Fruit fly (Drosophila melanogaster) whole organism, embryonic: ENCODE results near the gene CG17819.

Experiments
- ATbp ChIP-seq: fragments of 200-800 bp; sonication (Bioruptor generic); optimal IDR thresholded peaks from 2 replicates; lab custom pipeline; 2017; ENCODE audit warnings: missing biosample characterization, mild to moderate bottlenecking, missing genetic modification characterization, missing genetic modification reagents
- Asciz ChIP-seq: fragments of 200-800 bp; sonication (Bioruptor generic); optimal IDR thresholded peaks from 2 replicates; lab custom pipeline; 2017; ENCODE audit warnings: missing biosample characterization, mild to moderate bottlenecking, missing genetic modification characterization, missing genetic modification reagents
- BtbVII ChIP-seq: fragments of 200-800 bp; sonication (Bioruptor generic); optimal IDR thresholded peaks from 3 replicates; lab custom pipeline; 2017; ENCODE audit warnings: missing biosample characterization, mild to moderate bottlenecking, missing genetic modification characterization
- CG10147 ChIP-seq: fragments of 200-800 bp; sonication (Bioruptor generic); optimal IDR thresholded peaks from 2 replicates; lab custom pipeline; 2019; ENCODE audit warnings: missing biosample characterization, mild to moderate bottlenecking, missing genetic modification characterization, moderate library complexity
- CG10209 ChIP-seq: fragments of 200-800 bp; sonication (Bioruptor generic); optimal IDR thresholded peaks from 3 replicates; lab custom pipeline; 2017; ENCODE audit warnings: missing biosample characterization, mild to moderate bottlenecking, missing genetic modification characterization, missing genetic modification reagents
- CG1024 ChIP-seq: fragments of 200-800 bp; sonication (Bioruptor generic); IDR thresholded peaks from 2 replicates; pipeline ENCODE4 v1.3.6; 2022; ENCODE audit warnings: missing biosample characterization, missing genetic modification characterization
- CG11093 ChIP-seq: fragments of 200-800 bp; sonication (Bioruptor generic); IDR thresholded peaks from 3 replicates; pipeline ENCODE4 v1.3.6; 2022; ENCODE audit warnings: missing biosample characterization, missing genetic modification characterization
- CG11456 ChIP-seq: fragments of 200-800 bp; sonication (Bioruptor generic); IDR thresholded peaks from 3 replicates; pipeline ENCODE4 v1.3.6; 2022; ENCODE audit warnings: missing biosample characterization, missing genetic modification characterization
- CG13624 ChIP-seq: fragments of 200-800 bp; sonication (Bioruptor generic); optimal IDR thresholded peaks from 2 replicates; lab custom pipeline; 2016; ENCODE audit warnings: missing biosample characterization, missing genetic modification characterization
- CG15479 ChIP-seq: fragments of 200-800 bp; sonication (Bioruptor generic); optimal IDR thresholded peaks from 3 replicates; lab custom pipeline; 2019; ENCODE audit warnings: missing biosample characterization, mild to moderate bottlenecking, missing genetic modification characterization, moderate library complexity
- CG1603 ChIP-seq: fragments of 200-800 bp; sonication (Bioruptor generic); optimal IDR thresholded peaks from 2 replicates; lab custom pipeline; 2019; ENCODE audit warnings: missing biosample characterization, mild to moderate bottlenecking, missing genetic modification characterization, moderate library complexity
- CG16779 ChIP-seq: fragments of 200-800 bp; sonication (Bioruptor generic); IDR thresholded peaks from 2 replicates; pipeline ENCODE4 v1.3.6; 2022; ENCODE audit warnings: missing biosample characterization, missing genetic modification characterization
- CG17568 ChIP-seq: fragments of 200-800 bp; sonication (Bioruptor generic); optimal IDR thresholded peaks from 2 replicates; lab custom pipeline; 2018; ENCODE audit warnings: missing biosample characterization, mild to moderate bottlenecking, missing genetic modification characterization, moderate library complexity
- CG1792 ChIP-seq: fragments of 200-800 bp; sonication (Bioruptor generic); optimal IDR thresholded peaks from 2 replicates; lab custom pipeline; 2016; ENCODE audit warnings: missing biosample characterization, missing genetic modification characterization
- CG1832 ChIP-seq: fragments of 200-800 bp; sonication (Bioruptor generic); optimal IDR thresholded peaks from 2 replicates; lab custom pipeline; 2017; ENCODE audit warnings: missing biosample characterization, mild to moderate bottlenecking, missing genetic modification characterization, inconsistent platforms
- CG2199 ChIP-seq: fragments of 200-800 bp; sonication (Bioruptor generic); IDR thresholded peaks from 3 replicates; pipeline ENCODE4 v1.3.6; 2022; ENCODE audit warnings: missing biosample characterization, missing genetic modification characterization
- CG30020 ChIP-seq: fragments of 200-800 bp; optimal IDR thresholded peaks from 2 replicates; lab custom pipeline; 2019; ENCODE audit warnings: missing biosample characterization, mild to moderate bottlenecking, missing genetic modification characterization, moderate library complexity
- CG31224 ChIP-seq: fragments of 200-800 bp; sonication (Bioruptor generic); IDR thresholded peaks from 2 replicates; pipeline ENCODE4 v1.3.6; 2022; ENCODE audit warnings: missing biosample characterization, missing genetic modification characterization
- CG33213 ChIP-seq: fragments of 200-800 bp; sonication (Bioruptor generic); optimal IDR thresholded peaks from 3 replicates; lab custom pipeline; 2016; ENCODE audit warnings: missing biosample characterization, missing genetic modification characterization
- CG3995 ChIP-seq: fragments of 200-800 bp; sonication (Bioruptor generic); optimal IDR thresholded peaks from 3 replicates; lab custom pipeline; 2016; ENCODE audit warnings: missing biosample characterization, missing genetic modification characterization
- CG4328 ChIP-seq: fragments of 200-800 bp; sonication (Bioruptor generic); optimal IDR thresholded peaks from 3 replicates; lab custom pipeline; 2017; ENCODE audit warnings: missing biosample characterization, missing genetic modification reagents, missing genetic modification characterization
- CG4854 ChIP-seq: fragments of 200-800 bp; sonication (Bioruptor generic); optimal IDR thresholded peaks from 2 replicates; lab custom pipeline; 2016; ENCODE audit warnings: missing biosample characterization, missing genetic modification characterization, inconsistent platforms
- CG5245 ChIP-seq: fragments of 200-800 bp; sonication (Bioruptor generic); optimal IDR thresholded peaks from 3 replicates; lab custom pipeline; 2016; ENCODE audit warnings: missing biosample characterization, missing genetic modification characterization
- Dfd ChIP-seq, 2 experiments: fragments of >200 bp; optimal IDR thresholded peaks; 2 replicates each; lab custom pipeline; 2017; ENCODE audit warnings: missing biosample characterization in 2 of 2, missing genetic modification characterization in 2 of 2
- Fer1 ChIP-seq: fragments of 200-800 bp; sonication (Bioruptor generic); optimal IDR thresholded peaks from 2 replicates; lab custom pipeline; 2017; ENCODE audit warnings: missing biosample characterization, mild to moderate bottlenecking, missing genetic modification characterization
- Gsc ChIP-seq: fragments of 200-800 bp; sonication (Bioruptor generic); IDR thresholded peaks from 2 replicates; pipeline ENCODE4 v1.3.6; 2022; ENCODE audit warnings: missing biosample characterization, missing genetic modification characterization
- Hey ChIP-seq: fragments of 200-800 bp; sonication (Bioruptor generic); optimal IDR thresholded peaks from 3 replicates; lab custom pipeline; 2018; ENCODE audit warnings: missing biosample characterization, mild to moderate bottlenecking, missing genetic modification characterization
- Myb ChIP-seq: fragments of 200-800 bp; sonication (Bioruptor generic); optimal IDR thresholded peaks from 2 replicates; lab custom pipeline; 2016; ENCODE audit warnings: missing biosample characterization, missing genetic modification characterization
- NfI ChIP-seq: fragments of 200-800 bp; sonication (Bioruptor generic); optimal IDR thresholded peaks from 3 replicates; lab custom pipeline; 2018; ENCODE audit warnings: missing biosample characterization, mild to moderate bottlenecking, missing genetic modification characterization, moderate library complexity
- Taf1 ChIP-seq: fragments of 200-800 bp; sonication (Bioruptor generic); IDR thresholded peaks from 2 replicates; pipeline ENCODE4 v1.3.6; 2022; ENCODE audit warnings: missing biosample characterization, missing genetic modification characterization
- Tbp ChIP-seq: fragments of >200 bp; optimal IDR thresholded peaks from 2 replicates; lab custom pipeline; 2018; ENCODE audit warnings: missing biosample characterization, missing genetic modification characterization
- az2 ChIP-seq: fragments of 200-800 bp; sonication (Bioruptor generic); optimal IDR thresholded peaks from 3 replicates; lab custom pipeline; 2016; ENCODE audit warnings: missing biosample characterization, missing genetic modification characterization
- chm ChIP-seq: fragments of 200-800 bp; sonication (Bioruptor generic); IDR thresholded peaks from 2 replicates; pipeline ENCODE4 v1.3.6; 2022; ENCODE audit warnings: missing biosample characterization, missing genetic modification characterization
- crol ChIP-seq: fragments of 200-800 bp; sonication (Bioruptor generic); IDR thresholded peaks from 2 replicates; pipeline ENCODE4 v1.3.6; 2022; ENCODE audit warnings: missing biosample characterization, missing genetic modification characterization
- danr ChIP-seq: fragments of 200-800 bp; sonication (Bioruptor generic); IDR thresholded peaks from 2 replicates; pipeline ENCODE4 v1.3.6; 2022; ENCODE audit warnings: missing biosample characterization, missing genetic modification characterization
- dysf ChIP-seq: fragments of 200-800 bp; sonication (Bioruptor generic); IDR thresholded peaks from 3 replicates; pipeline ENCODE4 v1.3.6; 2022; ENCODE audit warnings: missing biosample characterization, missing genetic modification characterization
- fd3F ChIP-seq: fragments of 200-800 bp; sonication (Bioruptor generic); optimal IDR thresholded peaks from 2 replicates; lab custom pipeline; 2018; ENCODE audit warnings: missing biosample characterization, mild to moderate bottlenecking, missing genetic modification characterization, moderate library complexity
- fd64A ChIP-seq: fragments of 200-800 bp; sonication (Bioruptor generic); optimal IDR thresholded peaks from 3 replicates; lab custom pipeline; 2018; ENCODE audit warnings: missing biosample characterization, mild to moderate bottlenecking, missing genetic modification characterization
- ftz-f1 ChIP-seq: fragments of 200-800 bp; sonication (Bioruptor generic); optimal IDR thresholded peaks from 2 replicates; lab custom pipeline; 2016; ENCODE audit warnings: missing biosample characterization, missing genetic modification characterization
- kah ChIP-seq: fragments of 200-800 bp; sonication (Bioruptor generic); optimal IDR thresholded peaks from 2 replicates; lab custom pipeline; 2018; ENCODE audit warnings: missing biosample characterization, mild to moderate bottlenecking, missing genetic modification characterization
- nom ChIP-seq: fragments of 200-800 bp; sonication (Bioruptor generic); optimal IDR thresholded peaks from 2 replicates; lab custom pipeline; 2017; ENCODE audit warnings: missing biosample characterization, missing genetic modification characterization, mild to moderate bottlenecking, moderate library complexity, missing genetic modification reagents
- oc ChIP-seq: fragments of 200-800 bp; sonication (Bioruptor generic); optimal IDR thresholded peaks from 2 replicates; lab custom pipeline; 2018; ENCODE audit warnings: missing biosample characterization, mild to moderate bottlenecking, missing genetic modification characterization, moderate library complexity
- phol ChIP-seq: fragments of 200-800 bp; sonication (Bioruptor generic); optimal IDR thresholded peaks from 3 replicates; lab custom pipeline; 2018; ENCODE audit warnings: missing biosample characterization, mild to moderate bottlenecking, missing genetic modification characterization, moderate library complexity
- rib ChIP-seq: fragments of 200-800 bp; sonication (Bioruptor generic); IDR thresholded peaks from 2 replicates; pipeline ENCODE4 v1.3.6; 2022; ENCODE audit warnings: missing biosample characterization, missing genetic modification characterization
- scrt ChIP-seq: fragments of 200-800 bp; sonication (Bioruptor generic); optimal IDR thresholded peaks from 2 replicates; lab custom pipeline; 2018; ENCODE audit warnings: missing biosample characterization, mild to moderate bottlenecking, missing genetic modification characterization, moderate library complexity
- sens-2 ChIP-seq: fragments of 200-800 bp; sonication (Bioruptor generic); IDR thresholded peaks from 2 replicates; pipeline ENCODE4 v1.3.6; 2022; ENCODE audit warnings: missing biosample characterization, missing genetic modification characterization
- sob ChIP-seq: fragments of 200-800 bp; sonication (Bioruptor generic); IDR thresholded peaks from 2 replicates; pipeline ENCODE4 v1.3.6; 2022; ENCODE audit warnings: missing biosample characterization, missing genetic modification characterization
- tin ChIP-seq: fragments of 200-800 bp; sonication (Bioruptor generic); optimal IDR thresholded peaks from 3 replicates; lab custom pipeline; 2016; ENCODE audit warnings: missing biosample characterization, missing genetic modification characterization
- zen2 ChIP-seq: fragments of 200-800 bp; sonication (Bioruptor generic); IDR thresholded peaks from 3 replicates; pipeline ENCODE4 v1.3.6; 2022; ENCODE audit warnings: missing biosample characterization, missing genetic modification characterization; ENCODE audit not compliant: partially characterized antibody

The CG17819 gene

DNA sequence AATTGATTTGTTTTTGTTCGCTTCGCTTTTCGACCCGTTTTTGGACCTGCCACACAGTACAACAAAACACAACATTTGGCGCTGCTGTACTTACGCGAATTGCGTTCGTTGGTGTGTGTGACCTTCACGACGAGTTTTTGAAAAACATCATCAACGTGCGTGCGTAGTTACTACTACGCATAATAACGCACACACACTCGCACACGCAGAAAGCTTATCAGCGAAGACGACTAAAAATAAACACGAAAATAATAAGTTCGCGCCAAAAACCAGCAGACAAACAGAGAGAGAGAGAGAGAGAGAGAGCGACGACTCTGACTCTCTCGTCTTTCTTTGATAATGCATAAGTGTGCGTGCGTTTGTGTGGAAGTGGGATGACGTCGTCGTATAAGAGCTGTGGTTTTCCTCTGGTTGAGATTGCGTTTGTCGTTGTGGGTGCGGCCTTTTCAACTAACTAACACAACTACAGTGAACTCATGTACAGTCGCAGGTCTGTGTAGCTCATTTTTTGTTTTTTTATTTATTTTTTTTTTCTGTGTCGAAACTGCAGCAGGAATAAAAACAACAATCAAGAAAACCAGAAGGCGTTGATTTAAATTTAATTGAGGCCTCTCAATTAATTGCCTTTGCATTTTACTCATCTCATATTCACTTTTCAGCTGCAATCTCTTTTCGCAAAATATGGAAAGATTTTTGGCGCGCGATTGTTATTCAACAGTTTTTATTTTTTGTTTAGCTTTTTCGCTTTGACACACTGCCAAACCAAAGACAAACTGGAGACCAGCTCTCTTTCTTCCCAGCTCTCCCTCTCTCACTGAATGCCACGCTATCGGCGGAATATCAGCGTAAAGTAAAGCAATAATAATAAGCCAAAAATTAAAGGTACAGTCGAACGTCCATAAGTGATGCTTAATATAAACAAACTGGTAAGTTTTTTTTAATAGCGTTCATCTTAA is 31.5 kb downstream of the CG17819 start (continued):
- no peak for TF ChIP-seq CG11093
- peak; percentile 73; the same call in 1 of the 3 replicates for TF ChIP-seq zen2
- TF ChIP-seq CG10209 (GFP tag; lab: Kevin White, UChicago): no peak
- TF ChIP-seq CG10147 (GFP tag; lab: Kevin White, UChicago): no peak
- TF ChIP-seq CG33213: no peak
- TF ChIP-seq Asciz: no peak
- TF ChIP-seq oc (tag; lab: Kevin White, UChicago): no peak
- TF ChIP-seq CG30020: no peak
- TF ChIP-seq chm: peak; percentile 45
- 0 out of 2 replicates have a peak, but pooled peaks have one; percentile 56 for TF ChIP-seq sens-2 (GFP tag; lab: Robert Waterston, UW)
- TF ChIP-seq CG31224 (GFP tag; lab: Robert Waterston, UW): no peak
- peak; percentile 89 for TF ChIP-seq CG13624 (GFP tag; lab: Kevin White, UChicago)
- no peak for TF ChIP-seq CG17568 (GFP tag; lab: Kevin White, UChicago)
- peak; percentile 50 for TF ChIP-seq ATbp (GFP tag; lab: Kevin White, UChicago)
- TF ChIP-seq CG15479 (GFP tag; lab: Kevin White, UChicago): no peak
- peak; percentile 66 for TF ChIP-seq CG1832 (GFP tag; lab: Kevin White, UChicago)
- no peak for TF ChIP-seq kah (GFP tag; lab: Kevin White, UChicago)
- peak; percentile 79; the same call in 1 of the 2 replicates for TF ChIP-seq rib (GFP tag; lab: Robert Waterston, UW)
- TF ChIP-seq CG1792 (GFP tag; lab: Kevin White, UChicago): no peak
- peak; percentile 89 for TF ChIP-seq nom (GFP tag; lab: Kevin White, UChicago)
- TF ChIP-seq scrt: peak; percentile 19
- no peak for TF ChIP-seq danr (GFP tag; lab: Robert Waterston, UW)
- TF ChIP-seq dysf (GFP tag; lab: Robert Waterston, UW): no peak
- no peak for TF ChIP-seq fd3F (GFP tag; lab: Kevin White, UChicago)
- TF ChIP-seq fd64A: no peak
- no peak for TF ChIP-seq CG4854
- peak; percentile 53 for TF ChIP-seq Hey
- TF ChIP-seq CG5245 (GFP tag; lab: Kevin White, UChicago): no peak
- no peak for TF ChIP-seq crol
- TF ChIP-seq CG2199 (GFP tag; lab: Robert Waterston, UW): peak; percentile 79; the same call in 2 of the 3 replicates
- TF ChIP-seq NfI (GFP tag; lab: Kevin White, UChicago): no peak
- TF ChIP-seq CG1024 (GFP tag; lab: Robert Waterston, UW): 0 out of 2 replicates have a peak, but pooled peaks have one; percentile 33
- TF ChIP-seq CG4328 (GFP tag; lab: Kevin White, UChicago): no peak
- no peak for TF ChIP-seq Myb (GFP tag; lab: Kevin White, UChicago)
- no peak for TF ChIP-seq CG11456 (GFP tag; lab: Robert Waterston, UW)
- TF ChIP-seq CG1603 (tag; lab: Kevin White, UChicago): peak; percentile 0
- TF ChIP-seq CG3995 (GFP tag; lab: Kevin White, UChicago): no peak
- no peak for TF ChIP-seq tin (GFP tag; lab: Kevin White, UChicago)
- peak; percentile 42; the same call in 1 of the 2 replicates for TF ChIP-seq sob (GFP tag; lab: Robert Waterston, UW)
- peak; percentile 96 for TF ChIP-seq ftz-f1
- no peak for TF ChIP-seq CG16779 (GFP tag; lab: Robert Waterston, UW)
- no peak for TF ChIP-seq phol (tag; lab: Kevin White, UChicago)
- TF ChIP-seq BtbVII (GFP tag; lab: Kevin White, UChicago): peak; percentile 28
- TF ChIP-seq Gsc (GFP tag; lab: Robert Waterston, UW): no peak
- TF ChIP-seq az2 (GFP tag; lab: Kevin White, UChicago): peak; percentile 17
- TF ChIP-seq Dfd (GFP tag; optimal IDR thresholded peaks at IDR 0.05; lab: Kevin White, UChicago): no peak
- no peak for TF ChIP-seq Taf1 (GFP tag; lab: Robert Waterston, UW)
- TF ChIP-seq Fer1: peak; percentile 15
- no peak for TF ChIP-seq Tbp (GFP tag; lab: Kevin White, UChicago)
